Worm (Caenorhabditis elegans): Measurements from ENCODE around the gene ZK829.7.

Gene ZK829.7

ce11 chrIV:11950270-11950669, 11.1 kb downstream of the ZK829.7 start, which contains the start of gene tbx-36:
Gene tbx-36 (plus strand): TSS chrIV:11950570.
- TF ChIP-seq nhr-11 (tag; optimal IDR thresholded peaks at IDR 0.05), result no peak
- TF ChIP-seq elt-2 (tag; optimal IDR thresholded peaks at IDR 0.05), result no peak
- TF ChIP-seq sea-2 (GFP tag; optimal IDR thresholded peaks at IDR 0.05), result no peak
- no peak for TF ChIP-seq lin-15B (tag; optimal IDR thresholded peaks at IDR 0.05)
- no peak for TF ChIP-seq egl-27 (tag; optimal IDR thresholded peaks at IDR 0.05)
- TF ChIP-seq zag-1 (tag; optimal IDR thresholded peaks at IDR 0.05), result no peak
- no peak for TF ChIP-seq nhr-67 (tag; optimal IDR thresholded peaks at IDR 0.05)
- no peak for TF ChIP-seq ceh-28 (tag; optimal IDR thresholded peaks at IDR 0.05)

ce11 chrIV:11949717-11950116, 11.6 kb downstream of the ZK829.7 start, which contains the start of gene hdl-1:
Gene hdl-1 (minus strand): TSS chrIV:11949817.
- TF ChIP-seq daf-12 (tag; optimal IDR thresholded peaks at IDR 0.05) (no peak), nhr-67 (tag; optimal IDR thresholded peaks at IDR 0.05) (no peak), fkh-2 (tag; optimal IDR thresholded peaks at IDR 0.05) (no peak), nhr-23 (tag; optimal IDR thresholded peaks at IDR 0.05) (no peak), lsy-12 (tag; optimal IDR thresholded peaks at IDR 0.05) (no peak), unc-62 (GFP tag; optimal IDR thresholded peaks at IDR 0.05) (no peak), ceh-28 (tag; optimal IDR thresholded peaks at IDR 0.05) (no peak), lin-39 (tag; optimal IDR thresholded peaks at IDR 0.05) (no peak), nhr-28 (tag; optimal IDR thresholded peaks at IDR 0.05) (no peak), elt-1 (tag; optimal IDR thresholded peaks at IDR 0.05) (no peak), unc-39 (tag; optimal IDR thresholded peaks at IDR 0.05) (no peak), ceh-82 (tag; optimal IDR thresholded peaks at IDR 0.05) (no peak), nhr-11 (tag; optimal IDR thresholded peaks at IDR 0.05) (no peak), nhr-77 (tag; optimal IDR thresholded peaks at IDR 0.05) (no peak), egl-5 (tag; optimal IDR thresholded peaks at IDR 0.05) (no peak)

- no peak for TF ChIP-seq eor-1 (tag; optimal IDR thresholded peaks at IDR 0.05)
- no peak for TF ChIP-seq nhr-237 (tag; optimal IDR thresholded peaks at IDR 0.05)
- no peak for TF ChIP-seq fos-1 (tag; optimal IDR thresholded peaks at IDR 0.05)
- no peak for TF ChIP-seq nhr-76 (tag; optimal IDR thresholded peaks at IDR 0.05)
- TF ChIP-seq ceh-82 (tag; optimal IDR thresholded peaks at IDR 0.05), result no peak
- no peak for TF ChIP-seq jun-1 (tag; optimal IDR thresholded peaks at IDR 0.05)
- TF ChIP-seq nhr-67 (tag; optimal IDR thresholded peaks at IDR 0.05), result no peak
- TF ChIP-seq nhr-11 (tag; optimal IDR thresholded peaks at IDR 0.05), result no peak
- no peak for TF ChIP-seq unc-62 (GFP tag; optimal IDR thresholded peaks at IDR 0.05)
- no peak for TF ChIP-seq aly-2 (tag; optimal IDR thresholded peaks at IDR 0.05)
- TF ChIP-seq sea-2 (GFP tag; optimal IDR thresholded peaks at IDR 0.05), result no peak
These were observed 15.7 kb downstream of the ZK829.7 start, which contains the start of gene ZK829.3 for ce11 chrIV:11945621-11946020. Gene ZK829.3 (minus strand): TSS chrIV:11945721.

DNA sequence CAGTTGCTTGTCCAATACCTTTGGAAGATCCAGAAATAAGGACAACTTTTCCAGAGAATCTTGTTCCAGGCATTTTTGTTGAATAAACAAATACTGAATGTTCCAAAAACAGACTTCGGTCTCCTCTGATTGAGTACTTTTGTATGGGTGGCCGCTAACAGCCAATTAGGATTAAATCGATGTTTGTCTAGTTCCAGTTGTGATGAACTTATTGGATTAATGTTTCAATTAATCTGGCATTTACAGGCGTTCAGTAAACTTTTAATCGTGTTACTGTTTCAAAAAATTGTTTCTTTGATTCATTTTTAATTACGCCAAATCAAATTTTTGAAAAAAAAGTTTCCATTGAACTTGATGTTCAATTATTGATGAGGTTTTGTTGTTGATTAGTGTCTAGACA, 19.0 kb downstream of the ZK829.7 start, which contains the start of gene ZK829.1:
Gene ZK829.1 (minus strand): TSS at position 101 of the 400 bp plus-strand sequence.
- TF ChIP-seq ceh-9 (tag; optimal IDR thresholded peaks at IDR 0.05), result no peak
- no peak for TF ChIP-seq lsy-12 (tag; optimal IDR thresholded peaks at IDR 0.05)
- TF ChIP-seq ceh-16 (tag; optimal IDR thresholded peaks at IDR 0.05), result no peak
- TF ChIP-seq aly-2 (tag; optimal IDR thresholded peaks at IDR 0.05), result no peak
- TF ChIP-seq nhr-23 (tag; optimal IDR thresholded peaks at IDR 0.05), result no peak
- TF ChIP-seq unc-62 (GFP tag; optimal IDR thresholded peaks at IDR 0.05), result no peak
- no peak for TF ChIP-seq lin-15B (tag; optimal IDR thresholded peaks at IDR 0.05)
- TF ChIP-seq elt-1 (tag; optimal IDR thresholded peaks at IDR 0.05), result no peak
- no peak for TF ChIP-seq lin-39 (tag; optimal IDR thresholded peaks at IDR 0.05)

- TF ChIP-seq ztf-4 (tag; optimal IDR thresholded peaks at IDR 0.05) (no peak), nhr-43 (tag; optimal IDR thresholded peaks at IDR 0.05; ENCODE audit: poor library complexity, severe bottlenecking) (peak; percentile 44)
These were observed 22.8 kb downstream of the ZK829.7 start for ce11 chrIV:11938554-11938953.

DNA sequence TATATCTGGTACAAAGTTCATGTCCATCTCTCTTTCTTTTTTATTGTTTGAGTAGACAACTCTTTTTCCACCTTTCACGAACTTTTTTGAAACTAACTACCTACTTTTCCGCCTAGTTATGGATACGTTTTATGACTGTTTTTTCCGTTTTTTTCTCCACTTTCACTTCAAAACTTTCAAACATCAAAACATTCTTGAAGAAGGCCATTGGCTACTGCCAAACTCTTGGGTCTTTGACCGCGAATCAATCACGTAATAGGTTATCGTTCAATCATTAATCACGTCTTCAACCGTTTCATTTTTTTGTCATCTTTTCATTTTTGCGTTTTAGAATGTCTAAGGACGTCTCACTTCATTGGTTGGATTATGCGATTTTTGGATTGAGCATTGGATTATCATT, 24.2 kb downstream of the ZK829.7 start, which contains the start of gene slc-5A12:
Gene slc-5A12 (plus strand): TSS at position 333 of the 400 bp plus-strand sequence.
- no peak for TF ChIP-seq ceh-16 (tag; optimal IDR thresholded peaks at IDR 0.05)
- no peak for TF ChIP-seq ZK546.5 (tag; optimal IDR thresholded peaks at IDR 0.05)
- no peak for TF ChIP-seq nhr-12 (tag; optimal IDR thresholded peaks at IDR 0.05)
- no peak for TF ChIP-seq mml-1 (tag; optimal IDR thresholded peaks at IDR 0.05)
- TF ChIP-seq unc-39 (tag; optimal IDR thresholded peaks at IDR 0.05), result no peak
- TF ChIP-seq nhr-67 (tag; optimal IDR thresholded peaks at IDR 0.05), result no peak
- TF ChIP-seq snpc-4 (tag; optimal IDR thresholded peaks at IDR 0.05), result no peak
- TF ChIP-seq nhr-23 (tag; optimal IDR thresholded peaks at IDR 0.05), result no peak
- no peak for TF ChIP-seq ceh-28 (tag; optimal IDR thresholded peaks at IDR 0.05)
- TF ChIP-seq daf-12 (tag; optimal IDR thresholded peaks at IDR 0.05), result no peak
- TF ChIP-seq nhr-77 (tag; optimal IDR thresholded peaks at IDR 0.05), result no peak
- no peak for TF ChIP-seq sea-2 (GFP tag; optimal IDR thresholded peaks at IDR 0.05)
- no peak for TF ChIP-seq mdl-1 (tag; optimal IDR thresholded peaks at IDR 0.05)
- TF ChIP-seq ztf-4 (tag; optimal IDR thresholded peaks at IDR 0.05), result no peak
- TF ChIP-seq lin-15B (tag; optimal IDR thresholded peaks at IDR 0.05), result no peak
- no peak for TF ChIP-seq elt-1 (tag; optimal IDR thresholded peaks at IDR 0.05)
- TF ChIP-seq fkh-10 (GFP tag; optimal IDR thresholded peaks at IDR 0.05), result no peak

Data from whole organism, L3 larva.